Worm (Caenorhabditis elegans) whole organism, young adult: ENCODE measurements around the gene sec-24.1.

ENCODE experiments used
- B0336.3 ChIP-seq: fragments of 200-800 bp; sonication (Bioruptor generic); IDR thresholded peaks from 2 replicates; pipeline ENCODE4 v1.3.6; 2022; ENCODE audit warnings: missing genetic modification characterization, missing compliant biosample characterization
- F39B2.1 ChIP-seq: fragments of 200-800 bp; sonication (Bioruptor generic); IDR thresholded peaks from 2 replicates; pipeline ENCODE4 v1.3.6; 2022; ENCODE audit warnings: missing genetic modification reagents, missing genetic modification characterization, missing compliant biosample characterization
- F52B5.7 ChIP-seq: sonication (generic microtip); optimal IDR thresholded peaks from 2 replicates; lab custom pipeline; 2016; ENCODE audit warnings: mild to moderate bottlenecking, missing genetic modification characterization, missing compliant biosample characterization
- F55B11.4 ChIP-seq: sonication (generic microtip); optimal IDR thresholded peaks from 2 replicates; lab custom pipeline; 2016; ENCODE audit warnings: missing compliant biosample characterization, missing genetic modification characterization, borderline replicate concordance; ENCODE audit not compliant: insufficient read depth
- F57A8.1 ChIP-seq: fragments of 200-800 bp; sonication (Bioruptor generic); optimal IDR thresholded peaks from 2 replicates; lab custom pipeline; 2018; ENCODE audit warnings: mild to moderate bottlenecking, missing genetic modification characterization, moderate library complexity, missing compliant biosample characterization
- K11D2.4 ChIP-seq: fragments of 200-800 bp; sonication (Bioruptor generic); IDR thresholded peaks from 2 replicates; pipeline ENCODE4 v1.3.6; 2022; ENCODE audit warnings: missing genetic modification reagents, missing genetic modification characterization, missing compliant biosample characterization
- T07F8.4 ChIP-seq: sonication (generic microtip); optimal IDR thresholded peaks from 2 replicates; lab custom pipeline; 2016; ENCODE audit warnings: mild to moderate bottlenecking, missing genetic modification characterization, moderate library complexity, missing compliant biosample characterization
- Y53G8AR.9 ChIP-seq: fragments of 200-800 bp; sonication (Bioruptor generic); conservative IDR thresholded peaks from 2 replicates; pipeline ENCODE4 v1.3.6; 2022; ENCODE audit warnings: missing genetic modification reagents, missing genetic modification characterization, missing compliant biosample characterization
- Y67H2A.10 ChIP-seq: fragments of 200-800 bp; sonication (Bioruptor generic); conservative IDR thresholded peaks from 2 replicates; pipeline ENCODE4 v1.3.6; 2022; ENCODE audit warnings: missing genetic modification reagents, missing genetic modification characterization, missing compliant biosample characterization
- Y79H2A.3 ChIP-seq: fragments of 200-800 bp; sonication (Bioruptor generic); conservative IDR thresholded peaks from 2 replicates; pipeline ENCODE4 v1.3.6; 2022; ENCODE audit warnings: missing genetic modification reagents, missing genetic modification characterization, missing compliant biosample characterization
- ZK185.1 ChIP-seq: sonication (generic microtip); optimal IDR thresholded peaks from 2 replicates; lab custom pipeline; 2016; ENCODE audit warnings: mild to moderate bottlenecking, missing genetic modification characterization, missing compliant biosample characterization; ENCODE audit not compliant: poor library complexity, severe bottlenecking
- akir-1 ChIP-seq: fragments of 200-800 bp; sonication (Bioruptor generic); optimal IDR thresholded peaks from 2 replicates; lab custom pipeline; 2018; ENCODE audit warnings: mild to moderate bottlenecking, missing genetic modification characterization, moderate library complexity, missing compliant biosample characterization
- aptf-3 ChIP-seq: fragments of 200-800 bp; sonication (Bioruptor generic); IDR thresholded peaks from 2 replicates; pipeline ENCODE4 v1.3.6; 2022; ENCODE audit warnings: missing genetic modification characterization, missing compliant biosample characterization
- athp-1 ChIP-seq: sonication (generic microtip); optimal IDR thresholded peaks from 2 replicates; lab custom pipeline; 2017; ENCODE audit warnings: mild to moderate bottlenecking, missing genetic modification characterization, missing compliant biosample characterization
- attf-5 ChIP-seq: fragments of 200-800 bp; sonication (Bioruptor generic); optimal IDR thresholded peaks from 2 replicates; lab custom pipeline; 2018; ENCODE audit warnings: mild to moderate bottlenecking, missing genetic modification characterization, missing compliant biosample characterization
- bed-1 ChIP-seq: fragments of 200-800 bp; sonication (Bioruptor generic); IDR thresholded peaks from 2 replicates; pipeline ENCODE4 v1.3.6; 2022; ENCODE audit warnings: missing genetic modification reagents, missing genetic modification characterization, missing compliant biosample characterization
- cebp-2 ChIP-seq: fragments of 200-800 bp; sonication (Bioruptor generic); IDR thresholded peaks from 2 replicates; pipeline ENCODE4 v1.3.6; 2022; ENCODE audit warnings: missing genetic modification characterization, missing compliant biosample characterization
- ceh-100 ChIP-seq: fragments of 200-800 bp; sonication (Bioruptor generic); IDR thresholded peaks from 2 replicates; pipeline ENCODE4 v1.3.6; 2022; ENCODE audit warnings: missing genetic modification reagents, missing genetic modification characterization, missing compliant biosample characterization
- ceh-91 ChIP-seq: fragments of 200-800 bp; sonication (Bioruptor generic); IDR thresholded peaks from 2 replicates; pipeline ENCODE4 v1.3.6; 2022; ENCODE audit warnings: missing genetic modification reagents, missing genetic modification characterization, missing compliant biosample characterization
- chd-7 ChIP-seq: sonication (generic microtip); optimal IDR thresholded peaks from 2 replicates; lab custom pipeline; 2016; ENCODE audit warnings: mild to moderate bottlenecking, missing genetic modification characterization, moderate library complexity, missing compliant biosample characterization
- efl-1 ChIP-seq: fragments of 150-350 bp; optimal IDR thresholded peaks from 2 replicates; lab custom pipeline; 2014; ENCODE audit warnings: missing biosample characterization, missing genetic modification reagents, missing genetic modification characterization
- egl-44 ChIP-seq: fragments of 200-800 bp; sonication (Bioruptor generic); IDR thresholded peaks from 2 replicates; pipeline ENCODE4 v1.3.6; 2022; ENCODE audit warnings: missing genetic modification reagents, missing genetic modification characterization, missing compliant biosample characterization
- egrh-3 ChIP-seq: fragments of 200-800 bp; sonication (Bioruptor generic); IDR thresholded peaks from 2 replicates; pipeline ENCODE4 v1.3.6; 2022; ENCODE audit warnings: missing genetic modification reagents, missing genetic modification characterization, missing compliant biosample characterization
- ekl-4 ChIP-seq: fragments of 200-800 bp; sonication (Bioruptor generic); IDR thresholded peaks from 2 replicates; pipeline ENCODE4 v1.3.6; 2022; ENCODE audit warnings: missing genetic modification reagents, missing genetic modification characterization, missing compliant biosample characterization
- fkh-3 ChIP-seq: sonication (generic microtip); optimal IDR thresholded peaks from 2 replicates; lab custom pipeline; 2016; ENCODE audit warnings: mild to moderate bottlenecking, missing genetic modification characterization, missing compliant biosample characterization
- him-1 ChIP-seq: sonication (generic microtip); optimal IDR thresholded peaks from 2 replicates; lab custom pipeline; 2016; ENCODE audit warnings: missing genotype, missing genetic modification reagents, missing genetic modification characterization, missing compliant biosample characterization
- hlh-12 ChIP-seq: sonication (generic microtip); optimal IDR thresholded peaks from 2 replicates; lab custom pipeline; 2016; ENCODE audit warnings: missing genetic modification characterization, missing compliant biosample characterization
- let-607 ChIP-seq, 2 experiments: fragments of 200-800 bp in 1 of 2; sonication (Bioruptor generic) in 1 of 2; sonication (generic microtip) in 1 of 2; optimal IDR thresholded peaks; 2 replicates each; lab custom pipeline; 2016 to 2018; ENCODE audit warnings: mild to moderate bottlenecking in 2 of 2, missing compliant biosample characterization in 2 of 2, missing genetic modification characterization in 2 of 2, moderate library complexity in 2 of 2, missing genotype in 1 of 2
- lin-40 ChIP-seq: sonication (generic microtip); optimal IDR thresholded peaks from 2 replicates; lab custom pipeline; 2016; ENCODE audit warnings: missing genetic modification characterization, mild to moderate bottlenecking, missing compliant biosample characterization, missing genotype, missing genetic modification reagents
- lir-1 ChIP-seq: fragments of 200-800 bp; sonication (Bioruptor generic); conservative IDR thresholded peaks from 2 replicates; pipeline ENCODE4 v1.3.6; 2022; ENCODE audit warnings: missing genetic modification reagents, missing genetic modification characterization, missing compliant biosample characterization
- lsl-1 ChIP-seq: fragments of 200-800 bp; sonication (Bioruptor generic); optimal IDR thresholded peaks from 2 replicates; lab custom pipeline; 2018; ENCODE audit warnings: mild to moderate bottlenecking, missing genetic modification characterization, moderate library complexity, missing compliant biosample characterization
- lsy-27 ChIP-seq: sonication (generic microtip); optimal IDR thresholded peaks from 2 replicates; lab custom pipeline; 2017; ENCODE audit warnings: missing genetic modification characterization, mild to moderate bottlenecking, missing compliant biosample characterization, antibody characterized with exemption, missing genotype, borderline replicate concordance; ENCODE audit not compliant: insufficient read depth
- madf-3 ChIP-seq: fragments of 200-800 bp; sonication (Bioruptor generic); IDR thresholded peaks from 2 replicates; pipeline ENCODE4 v1.3.6; 2022; ENCODE audit warnings: missing genetic modification reagents, missing genetic modification characterization, missing compliant biosample characterization
- madf-6 ChIP-seq: fragments of 200-800 bp; sonication (Bioruptor generic); IDR thresholded peaks from 2 replicates; pipeline ENCODE4 v1.3.6; 2022; ENCODE audit warnings: missing genetic modification reagents, missing genetic modification characterization, missing compliant biosample characterization
- madf-8 ChIP-seq: fragments of 200-800 bp; sonication (Bioruptor generic); conservative IDR thresholded peaks from 2 replicates; pipeline ENCODE4 v1.3.6; 2022; ENCODE audit warnings: missing genetic modification reagents, missing genetic modification characterization, missing compliant biosample characterization
- mxl-1 ChIP-seq: sonication (generic microtip); optimal IDR thresholded peaks from 2 replicates; lab custom pipeline; 2016; ENCODE audit warnings: missing genetic modification characterization, missing compliant biosample characterization
- nfya-2 ChIP-seq: fragments of 200-800 bp; sonication (Bioruptor generic); IDR thresholded peaks from 2 replicates; pipeline ENCODE4 v1.3.6; 2022; ENCODE audit warnings: missing genetic modification reagents, missing genetic modification characterization, missing compliant biosample characterization
- nhr-179 ChIP-seq: sonication (generic microtip); optimal IDR thresholded peaks from 2 replicates; lab custom pipeline; 2016; ENCODE audit warnings: mild to moderate bottlenecking, missing genetic modification characterization, missing compliant biosample characterization
- nhr-27 ChIP-seq: fragments of 200-800 bp; sonication (Bioruptor generic); optimal IDR thresholded peaks from 2 replicates; lab custom pipeline; 2018; ENCODE audit warnings: mild to moderate bottlenecking, missing genetic modification characterization, moderate library complexity, missing compliant biosample characterization
- rec-8 ChIP-seq, 2 experiments: sonication (generic microtip); optimal IDR thresholded peaks; 2 replicates each; lab custom pipeline; 2016; ENCODE audit warnings: mild to moderate bottlenecking in 2 of 2, missing genetic modification characterization in 2 of 2, missing genetic modification reagents in 2 of 2, missing genotype in 2 of 2, missing biosample characterization in 1 of 2, missing compliant biosample characterization in 1 of 2, moderate library complexity in 1 of 2
- sea-2 ChIP-seq: fragments of 200-800 bp; sonication (Bioruptor generic); IDR thresholded peaks from 2 replicates; pipeline ENCODE4 v1.3.6; 2022; ENCODE audit warnings: missing genetic modification characterization, missing compliant biosample characterization
- snpc-1.1 ChIP-seq: sonication (generic microtip); optimal IDR thresholded peaks from 2 replicates; lab custom pipeline; 2017; ENCODE audit warnings: missing genetic modification characterization, mild to moderate bottlenecking, missing compliant biosample characterization, antibody characterized with exemption, moderate library complexity, missing genotype, missing genetic modification reagents; ENCODE audit not compliant: insufficient read depth
- somi-1 ChIP-seq: fragments of 200-800 bp; sonication (Bioruptor generic); optimal IDR thresholded peaks from 2 replicates; lab custom pipeline; 2018; ENCODE audit warnings: mild to moderate bottlenecking, missing genetic modification characterization, missing compliant biosample characterization
- sptf-2 ChIP-seq: fragments of 200-800 bp; sonication (Bioruptor generic); optimal IDR thresholded peaks from 2 replicates; lab custom pipeline; 2018; ENCODE audit warnings: mild to moderate bottlenecking, missing genetic modification characterization, missing compliant biosample characterization
- zfh-2 ChIP-seq: fragments of 200-800 bp; sonication (Bioruptor generic); conservative IDR thresholded peaks from 2 replicates; pipeline ENCODE4 v1.3.6; 2022; ENCODE audit warnings: missing genetic modification reagents, missing genetic modification characterization, missing compliant biosample characterization
- zim-3 ChIP-seq: sonication (generic microtip); optimal IDR thresholded peaks from 2 replicates; lab custom pipeline; 2017; ENCODE audit warnings: mild to moderate bottlenecking, missing genetic modification characterization, moderate library complexity, missing compliant biosample characterization
- ztf-26 ChIP-seq: sonication (generic microtip); optimal IDR thresholded peaks from 2 replicates; lab custom pipeline; 2017; ENCODE audit warnings: missing genetic modification characterization, missing compliant biosample characterization
- ztf-6 ChIP-seq: fragments of 200-800 bp; sonication (Bioruptor generic); IDR thresholded peaks from 2 replicates; pipeline ENCODE4 v1.3.6; 2022; ENCODE audit warnings: missing genetic modification reagents, missing genetic modification characterization, missing compliant biosample characterization

The sec-24.1 gene

DNA sequence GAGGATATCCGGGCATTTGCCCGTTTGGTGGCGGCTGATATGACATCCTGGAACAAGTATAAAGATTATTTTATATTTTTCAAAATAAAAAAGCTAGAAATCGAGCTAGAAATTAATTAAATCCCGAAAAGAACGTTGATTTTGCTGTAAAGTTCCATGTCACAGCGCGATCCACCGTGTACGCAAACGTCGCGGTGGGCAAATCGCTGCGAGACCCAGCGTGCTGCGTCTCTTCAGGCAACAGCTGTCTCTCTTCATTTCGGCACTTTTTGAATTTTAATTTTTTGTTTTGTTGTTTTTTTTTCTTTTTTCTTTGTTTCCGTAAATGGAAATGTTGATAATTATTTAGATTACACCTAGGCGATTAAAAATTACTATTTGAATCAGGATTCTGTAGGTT, at the start of gene sec-24.1:
Gene sec-24.1, minus strand, starts transcription at position 49 of the 400 bp plus-strand sequence.
- TF ChIP-seq mxl-1 (tag; lab: Kevin White, UChicago) = no peak
- no peak for TF ChIP-seq nhr-179
- TF ChIP-seq zim-3 = no peak
- no peak for TF ChIP-seq F39B2.1 (GFP tag; lab: Robert Waterston, UW)
- peak; percentile 56 for TF ChIP-seq attf-5 (GFP tag; lab: Kevin White, UChicago)
- TF ChIP-seq ztf-6 (GFP tag; lab: Robert Waterston, UW) = no peak
- no peak for TF ChIP-seq him-1 (tag; lab: Kevin White, UChicago)
- no peak for TF ChIP-seq F55B11.4 (tag; lab: Kevin White, UChicago)
- TF ChIP-seq bed-1 (GFP tag; lab: Robert Waterston, UW) = no peak
- no peak for TF ChIP-seq fkh-3 (tag; lab: Kevin White, UChicago)
- no peak for TF ChIP-seq F52B5.7 (tag; lab: Kevin White, UChicago)
- TF ChIP-seq T07F8.4 = no peak
- TF ChIP-seq nfya-2 = no peak
- no peak for TF ChIP-seq akir-1 (GFP tag; lab: Kevin White, UChicago)
- TF ChIP-seq hlh-12 (tag; lab: Kevin White, UChicago) = no peak
- 0 out of 2 replicates have a peak, but pooled peaks have one; percentile 37 for TF ChIP-seq madf-3 (GFP tag; lab: Robert Waterston, UW)
- TF ChIP-seq chd-7 = no peak
- TF ChIP-seq cebp-2 (GFP tag; lab: Robert Waterston, UW) = no peak
- TF ChIP-seq zfh-2 (GFP tag; lab: Robert Waterston, UW) = peak; percentile 55; the same call in 1 of the 2 replicates
- TF ChIP-seq ceh-100 = peak; percentile 57; the same call in 1 of the 2 replicates
- TF ChIP-seq Y79H2A.3 (GFP tag; lab: Robert Waterston, UW) = no peak
- TF ChIP-seq ekl-4 (GFP tag; lab: Robert Waterston, UW) = peak; percentile 47; the same call in 1 of the 2 replicates
- no peak for TF ChIP-seq K11D2.4 (GFP tag; lab: Robert Waterston, UW)
- no peak for TF ChIP-seq rec-8 (tag; optimal IDR thresholded peaks at IDR 0.05; lab: Kevin White, UChicago)
- 0 out of 2 replicates have a peak, but pooled peaks have one; percentile 32 for TF ChIP-seq egrh-3 (GFP tag; lab: Robert Waterston, UW)
- peak; percentile 60; the same call in 1 of the 2 replicates for TF ChIP-seq madf-6 (GFP tag; lab: Robert Waterston, UW)
- 0 out of 2 replicates have a peak, but pooled peaks have one; percentile 41 for TF ChIP-seq ceh-91 (GFP tag; lab: Robert Waterston, UW)
- no peak for TF ChIP-seq sea-2 (GFP tag; lab: Robert Waterston, UW)
- no peak for TF ChIP-seq F57A8.1
- peak; percentile 51 for TF ChIP-seq efl-1 (GFP tag; lab: Kevin White, UChicago)
- TF ChIP-seq B0336.3 = peak; percentile 74
- peak; percentile 32 for TF ChIP-seq athp-1
- peak; percentile 98 for TF ChIP-seq let-607 (tag; optimal IDR thresholded peaks at IDR 0.05; lab: Kevin White, UChicago)
- TF ChIP-seq lin-40 (tag; lab: Kevin White, UChicago) = peak; percentile 84
- 0 out of 2 replicates have a peak, but pooled peaks have one; percentile 21 for TF ChIP-seq lir-1 (GFP tag; lab: Robert Waterston, UW)
- no peak for TF ChIP-seq lsy-27 (tag; lab: Kevin White, UChicago)
- TF ChIP-seq sptf-2 = no peak
- TF ChIP-seq Y53G8AR.9 (GFP tag; lab: Robert Waterston, UW) = peak; percentile 82
- TF ChIP-seq ztf-26 (tag; lab: Kevin White, UChicago) = peak; percentile 18
- no peak for TF ChIP-seq somi-1 (GFP tag; lab: Kevin White, UChicago)
- TF ChIP-seq egl-44 (GFP tag; lab: Robert Waterston, UW) = 0 out of 2 replicates have a peak, but pooled peaks have one; percentile 31
- peak; percentile 58 for TF ChIP-seq ZK185.1 (tag; lab: Kevin White, UChicago)
- TF ChIP-seq lsl-1 (GFP tag; lab: Kevin White, UChicago) = peak; percentile 71
- no peak for TF ChIP-seq madf-8
- TF ChIP-seq aptf-3 (GFP tag; lab: Robert Waterston, UW) = no peak
- no peak for TF ChIP-seq nhr-27 (tag; lab: Kevin White, UChicago)
- TF ChIP-seq snpc-1.1 (tag; lab: Kevin White, UChicago) = no peak
- TF ChIP-seq Y67H2A.10 (GFP tag; lab: Robert Waterston, UW) = no peak
